Fruit fly (Drosophila melanogaster) whole organism, embryonic: Measurements from ENCODE around the gene MtnF.
A peak's percentile ranks its signal among the peaks of the same experiment; 100 is the strongest.

Experiments used
- CG10321 ChIP-seq: fragments of 200-800 bp; sonication (Bioruptor generic); IDR thresholded peaks from 2 replicates; pipeline ENCODE4 v1.3.6; 2022; ENCODE audit warnings: missing biosample characterization, missing genetic modification characterization
- CG10462 ChIP-seq: fragments of 200-800 bp; sonication (Bioruptor generic); optimal IDR thresholded peaks from 2 replicates; lab custom pipeline; 2016; ENCODE audit warnings: missing biosample characterization, missing genetic modification characterization
- CG10979 ChIP-seq: fragments of 200-800 bp; sonication (Bioruptor generic); optimal IDR thresholded peaks from 2 replicates; lab custom pipeline; 2018; ENCODE audit warnings: missing biosample characterization, mild to moderate bottlenecking, missing genetic modification characterization, moderate library complexity
- CG11456 ChIP-seq: fragments of 200-800 bp; sonication (Bioruptor generic); IDR thresholded peaks from 3 replicates; pipeline ENCODE4 v1.3.6; 2022; ENCODE audit warnings: missing biosample characterization, missing genetic modification characterization
- CG11504 ChIP-seq: fragments of 200-800 bp; sonication (Bioruptor generic); optimal IDR thresholded peaks from 3 replicates; lab custom pipeline; 2019; ENCODE audit warnings: missing biosample characterization, mild to moderate bottlenecking, missing genetic modification characterization, moderate library complexity
- CG11560 ChIP-seq: fragments of 200-800 bp; sonication (Bioruptor generic); IDR thresholded peaks from 3 replicates; pipeline ENCODE4 v1.3.6; 2022; ENCODE audit warnings: missing biosample characterization, missing genetic modification characterization
- CG12219 ChIP-seq: fragments of 200-800 bp; sonication (Bioruptor generic); optimal IDR thresholded peaks from 3 replicates; lab custom pipeline; 2018; ENCODE audit warnings: missing biosample characterization, mild to moderate bottlenecking, missing genetic modification characterization
- CG12942 ChIP-seq: fragments of 200-800 bp; sonication (Bioruptor generic); optimal IDR thresholded peaks from 3 replicates; lab custom pipeline; 2016; ENCODE audit warnings: missing biosample characterization, missing genetic modification characterization
- CG13424 ChIP-seq: fragments of 200-800 bp; sonication (Bioruptor generic); optimal IDR thresholded peaks from 2 replicates; lab custom pipeline; 2019; ENCODE audit warnings: missing biosample characterization, mild to moderate bottlenecking, missing genetic modification characterization, moderate library complexity
- CG14441 ChIP-seq: fragments of 200-800 bp; sonication (Bioruptor generic); IDR thresholded peaks from 2 replicates; pipeline ENCODE4 v1.3.6; 2022; ENCODE audit warnings: missing biosample characterization, missing genetic modification characterization
- CG2202 ChIP-seq: fragments of 200-800 bp; sonication (Bioruptor generic); optimal IDR thresholded peaks from 2 replicates; lab custom pipeline; 2018; ENCODE audit warnings: missing biosample characterization, mild to moderate bottlenecking, missing genetic modification characterization
- CG31365 ChIP-seq: fragments of 200-800 bp; sonication (Bioruptor generic); optimal IDR thresholded peaks from 2 replicates; lab custom pipeline; 2018; ENCODE audit warnings: missing biosample characterization, mild to moderate bottlenecking, missing genetic modification characterization
- CG3281 ChIP-seq: fragments of 200-800 bp; sonication (Bioruptor generic); optimal IDR thresholded peaks from 3 replicates; lab custom pipeline; 2017; ENCODE audit warnings: missing biosample characterization, mild to moderate bottlenecking, missing genetic modification characterization
- CG6654 ChIP-seq: fragments of 200-800 bp; sonication (Bioruptor generic); optimal IDR thresholded peaks from 2 replicates; lab custom pipeline; 2017; ENCODE audit warnings: missing biosample characterization, mild to moderate bottlenecking, missing genetic modification characterization
- CG6813 ChIP-seq: fragments of 200-800 bp; sonication (Bioruptor generic); optimal IDR thresholded peaks from 2 replicates; lab custom pipeline; 2017; ENCODE audit warnings: missing biosample characterization, missing genetic modification characterization, mild to moderate bottlenecking, moderate library complexity, missing genetic modification reagents
- CG7372 ChIP-seq: fragments of 200-800 bp; sonication (Bioruptor generic); IDR thresholded peaks from 2 replicates; pipeline ENCODE4 v1.3.6; 2022; ENCODE audit warnings: missing biosample characterization, missing genetic modification characterization
- CG7556 ChIP-seq: fragments of 200-800 bp; sonication (Bioruptor generic); optimal IDR thresholded peaks from 2 replicates; lab custom pipeline; 2017; ENCODE audit warnings: missing biosample characterization, mild to moderate bottlenecking, missing genetic modification characterization
- CG9215 ChIP-seq: fragments of 200-800 bp; sonication (Bioruptor generic); IDR thresholded peaks from 2 replicates; pipeline ENCODE4 v1.3.6; 2022; ENCODE audit warnings: missing biosample characterization, missing genetic modification characterization
- CoRest ChIP-seq: fragments of 200-800 bp; sonication (Bioruptor generic); optimal IDR thresholded peaks from 3 replicates; lab custom pipeline; 2018; ENCODE audit warnings: missing biosample characterization, mild to moderate bottlenecking, missing genetic modification characterization, moderate library complexity
- Dll ChIP-seq: fragments of 200-800 bp; sonication (Bioruptor generic); IDR thresholded peaks from 4 replicates; pipeline ENCODE4 v1.3.6; 2022; ENCODE audit warnings: missing biosample characterization, missing genetic modification characterization; ENCODE audit not compliant: partially characterized antibody
- Drgx ChIP-seq: fragments of 200-800 bp; sonication (Bioruptor generic); IDR thresholded peaks from 2 replicates; pipeline ENCODE4 v1.3.6; 2022; ENCODE audit warnings: missing biosample characterization, missing genetic modification characterization
- Ets65A ChIP-seq: fragments of 200-800 bp; sonication (Bioruptor generic); peaks from one replicate; lab custom pipeline; 2016; ENCODE audit warnings: missing biosample characterization, missing genetic modification characterization
- Hand ChIP-seq: fragments of 200-800 bp; sonication (Bioruptor generic); optimal IDR thresholded peaks from 2 replicates; lab custom pipeline; 2017; ENCODE audit warnings: mild to moderate bottlenecking, missing biosample characterization, missing genetic modification reagents, missing genetic modification characterization
- HmgD ChIP-seq: fragments of 200-800 bp; sonication (Bioruptor generic); optimal IDR thresholded peaks from 3 replicates; lab custom pipeline; 2016; ENCODE audit warnings: missing biosample characterization, missing genetic modification characterization
- Hmr ChIP-seq: fragments of 200-800 bp; sonication (Bioruptor generic); optimal IDR thresholded peaks from 3 replicates; lab custom pipeline; 2017; ENCODE audit warnings: mild to moderate bottlenecking, missing biosample characterization, missing genetic modification reagents, missing genetic modification characterization
- Hr3 ChIP-seq: fragments of 200-800 bp; sonication (Bioruptor generic); optimal IDR thresholded peaks from 3 replicates; lab custom pipeline; 2016; ENCODE audit warnings: missing biosample characterization, missing genetic modification characterization
- Hr39 ChIP-seq: fragments of >200 bp; optimal IDR thresholded peaks from 2 replicates; lab custom pipeline; 2017
- Lim3 ChIP-seq: fragments of 200-800 bp; sonication (Bioruptor generic); IDR thresholded peaks from 2 replicates; pipeline ENCODE4 v1.3.6; 2022; ENCODE audit warnings: missing biosample characterization, missing genetic modification characterization
- Meics ChIP-seq: fragments of 200-800 bp; sonication (Bioruptor generic); optimal IDR thresholded peaks from 2 replicates; lab custom pipeline; 2017; ENCODE audit warnings: missing biosample characterization, mild to moderate bottlenecking, missing genetic modification characterization
- NK7.1 ChIP-seq: fragments of 200-800 bp; sonication (Bioruptor generic); optimal IDR thresholded peaks from 3 replicates; lab custom pipeline; 2016; ENCODE audit warnings: missing biosample characterization, missing genetic modification characterization
- Opbp ChIP-seq: fragments of 200-800 bp; sonication (Bioruptor generic); IDR thresholded peaks from 3 replicates; pipeline ENCODE4 v1.3.6; 2022; ENCODE audit warnings: missing biosample characterization, missing genetic modification characterization; ENCODE audit not compliant: partially characterized antibody
- Sox102F ChIP-seq: fragments of 200-800 bp; sonication (Bioruptor generic); optimal IDR thresholded peaks from 2 replicates; lab custom pipeline; 2018; ENCODE audit warnings: missing biosample characterization, mild to moderate bottlenecking, missing genetic modification characterization, moderate library complexity
- TFAM ChIP-seq: fragments of 200-800 bp; sonication (Bioruptor generic); optimal IDR thresholded peaks from 2 replicates; lab custom pipeline; 2017; ENCODE audit warnings: missing biosample characterization, missing genetic modification characterization, inconsistent platforms
- ab ChIP-seq: fragments of 200-800 bp; sonication (Bioruptor generic); optimal IDR thresholded peaks from 2 replicates; lab custom pipeline; 2016; ENCODE audit warnings: missing biosample characterization, missing genetic modification characterization
- ac ChIP-seq: fragments of 200-800 bp; sonication (Bioruptor generic); optimal IDR thresholded peaks from 3 replicates; lab custom pipeline; 2017; ENCODE audit warnings: missing biosample characterization, mild to moderate bottlenecking, missing genetic modification characterization
- btn ChIP-seq: fragments of 200-800 bp; sonication (Bioruptor generic); optimal IDR thresholded peaks from 2 replicates; lab custom pipeline; 2016; ENCODE audit warnings: missing biosample characterization, missing genetic modification characterization
- chm ChIP-seq: fragments of 200-800 bp; sonication (Bioruptor generic); IDR thresholded peaks from 2 replicates; pipeline ENCODE4 v1.3.6; 2022; ENCODE audit warnings: missing biosample characterization, missing genetic modification characterization
- emc ChIP-seq: fragments of 200-800 bp; sonication (Bioruptor generic); optimal IDR thresholded peaks from 2 replicates; lab custom pipeline; 2016; ENCODE audit warnings: missing biosample characterization, missing genetic modification characterization
- fd96Cb ChIP-seq: fragments of 200-800 bp; sonication (Bioruptor generic); optimal IDR thresholded peaks from 2 replicates; lab custom pipeline; 2018; ENCODE audit warnings: missing biosample characterization, mild to moderate bottlenecking, missing genetic modification characterization, moderate library complexity
- gcm ChIP-seq: fragments of 200-800 bp; sonication (Bioruptor generic); optimal IDR thresholded peaks from 2 replicates; lab custom pipeline; 2019; ENCODE audit warnings: missing biosample characterization, mild to moderate bottlenecking, missing genetic modification characterization, moderate library complexity
- gem ChIP-seq: fragments of 200-800 bp; sonication (Bioruptor generic); optimal IDR thresholded peaks from 2 replicates; lab custom pipeline; 2019; ENCODE audit warnings: missing biosample characterization, mild to moderate bottlenecking, missing genetic modification characterization, moderate library complexity
- hkb ChIP-seq, 2 experiments: fragments of 200-800 bp in 1 of 2; fragments of >200 bp in 1 of 2; sonication (Bioruptor generic) in 1 of 2; IDR thresholded peaks in 1 of 2; optimal IDR thresholded peaks in 1 of 2; 2 replicates each; pipeline versions ENCODE4 v1.3.6 to Lab custom; 2017 to 2022; ENCODE audit warnings: missing biosample characterization in 1 of 2, missing genetic modification characterization in 1 of 2
- kay ChIP-seq: fragments of 200-800 bp; sonication (Bioruptor generic); optimal IDR thresholded peaks from 2 replicates; lab custom pipeline; 2016; ENCODE audit warnings: missing biosample characterization, missing genetic modification characterization
- ken ChIP-seq: fragments of 200-800 bp; sonication (Bioruptor generic); IDR thresholded peaks from 3 replicates; pipeline ENCODE4 v1.3.6; 2022; ENCODE audit warnings: missing biosample characterization, missing genetic modification characterization
- lbe ChIP-seq: fragments of 200-800 bp; sonication (Bioruptor generic); optimal IDR thresholded peaks from 2 replicates; lab custom pipeline; 2016; ENCODE audit warnings: missing biosample characterization, mild to moderate bottlenecking, missing genetic modification characterization
- sd ChIP-seq: fragments of 200-800 bp; sonication (Bioruptor generic); optimal IDR thresholded peaks from 3 replicates; lab custom pipeline; 2018; ENCODE audit warnings: missing biosample characterization, mild to moderate bottlenecking, missing genetic modification characterization, moderate library complexity
- sqz ChIP-seq: fragments of 200-800 bp; sonication (Bioruptor generic); optimal IDR thresholded peaks from 3 replicates; lab custom pipeline; 2018; ENCODE audit warnings: missing biosample characterization, mild to moderate bottlenecking, missing genetic modification characterization
- trem ChIP-seq: fragments of 200-800 bp; optimal IDR thresholded peaks from 3 replicates; lab custom pipeline; 2019; ENCODE audit warnings: missing biosample characterization, mild to moderate bottlenecking, missing genetic modification characterization, moderate library complexity
- tup ChIP-seq: fragments of 200-800 bp; sonication (Bioruptor generic); optimal IDR thresholded peaks from 2 replicates; lab custom pipeline; 2016; ENCODE audit warnings: missing biosample characterization, mild to moderate bottlenecking, missing genetic modification characterization, moderate library complexity
- unpg ChIP-seq: fragments of 200-800 bp; sonication (Bioruptor generic); optimal IDR thresholded peaks from 3 replicates; lab custom pipeline; 2018; ENCODE audit warnings: missing biosample characterization, mild to moderate bottlenecking, missing genetic modification characterization, moderate library complexity

The MtnF gene

DNA sequence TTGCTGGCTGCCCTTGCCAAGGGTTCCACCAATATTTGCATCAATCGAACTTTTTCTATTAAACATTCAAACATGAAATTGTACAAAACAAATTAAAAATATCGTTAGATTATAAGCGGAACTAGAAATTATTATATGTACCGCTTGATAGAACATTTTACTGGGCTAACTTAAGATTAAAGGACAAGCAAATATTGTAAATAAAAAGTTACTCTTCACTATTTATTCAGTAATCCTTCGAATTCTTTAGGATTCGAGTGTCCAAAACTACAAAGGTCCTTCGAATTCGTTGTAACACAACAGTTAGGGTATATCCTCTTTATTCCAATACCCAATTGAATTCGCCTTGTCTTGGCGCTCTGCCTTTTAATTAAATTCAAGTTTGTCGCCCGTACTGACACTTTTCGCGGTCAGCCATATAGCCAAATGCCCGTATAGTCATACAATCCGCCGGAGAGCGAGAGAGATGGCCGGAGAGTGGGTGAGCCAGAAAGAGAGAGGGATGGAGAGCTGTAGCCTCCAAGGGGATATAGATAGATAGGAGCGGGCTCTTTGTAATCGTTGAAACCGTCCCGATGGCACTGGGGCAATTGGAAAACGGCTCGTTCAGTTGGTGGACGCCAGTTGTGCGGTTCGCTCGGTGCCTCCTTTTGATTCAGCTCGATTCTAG, 32.7 kb upstream of the MtnF start (continued):
- TF ChIP-seq Ets65A (GFP tag; lab: Kevin White, UChicago) (peak; percentile 89), Opbp (GFP tag; lab: Robert Waterston, UW) (no peak), CG10462 (GFP tag; lab: Kevin White, UChicago) (no peak), CG2202 (no peak), CG10979 (tag; lab: Kevin White, UChicago) (no peak), tup (GFP tag; lab: Kevin White, UChicago) (no peak), chm (GFP tag; lab: Robert Waterston, UW) (no peak), gem (tag; lab: Kevin White, UChicago) (peak; percentile 20), CoRest (tag; lab: Kevin White, UChicago) (peak; percentile 24), CG12219 (GFP tag; lab: Kevin White, UChicago) (no peak), Hr39 (lab: Kevin White, UChicago) (no peak), CG31365 (tag; lab: Kevin White, UChicago) (no peak), btn (GFP tag; lab: Kevin White, UChicago) (no peak), Hand (GFP tag; lab: Kevin White, UChicago) (no peak), Meics (GFP tag; lab: Kevin White, UChicago) (peak; percentile 60), lbe (no peak), CG6813 (GFP tag; lab: Kevin White, UChicago) (no peak), CG14441 (GFP tag; lab: Robert Waterston, UW) (no peak), CG11456 (GFP tag; lab: Robert Waterston, UW) (no peak), CG11560 (no peak), Drgx (GFP tag; lab: Robert Waterston, UW) (no peak), sqz (GFP tag; lab: Kevin White, UChicago) (no peak), Hr3 (no peak), HmgD (GFP tag; lab: Kevin White, UChicago) (no peak), ab (GFP tag; lab: Kevin White, UChicago) (no peak), CG9215 (GFP tag; lab: Robert Waterston, UW) (no peak), NK7.1 (GFP tag; lab: Kevin White, UChicago) (no peak), ac (GFP tag; lab: Kevin White, UChicago) (no peak), gcm (GFP tag; lab: Kevin White, UChicago) (no peak), CG7372 (GFP tag; lab: Robert Waterston, UW) (no peak), fd96Cb (tag; lab: Kevin White, UChicago) (no peak), Sox102F (no peak), Lim3 (GFP tag; lab: Robert Waterston, UW) (no peak), CG12942 (GFP tag; lab: Kevin White, UChicago) (no peak), kay (GFP tag; lab: Kevin White, UChicago) (no peak), unpg (GFP tag; lab: Kevin White, UChicago) (no peak), sd (tag; lab: Kevin White, UChicago) (no peak), ken (GFP tag; lab: Robert Waterston, UW) (no peak), hkb (optimal IDR thresholded peaks at IDR 0.05; lab: Kevin White, UChicago) (no peak), hkb (GFP tag; IDR thresholded peaks at IDR 0.05; lab: Robert Waterston, UW) (no peak), CG13424 (tag; lab: Kevin White, UChicago) (peak; percentile 16), CG11504 (tag; lab: Kevin White, UChicago) (peak; percentile 8), CG6654 (GFP tag; lab: Kevin White, UChicago) (no peak), CG3281 (GFP tag; lab: Kevin White, UChicago) (no peak), trem (tag; lab: Kevin White, UChicago) (no peak), Dll (GFP tag; lab: Robert Waterston, UW) (no peak), TFAM (GFP tag; lab: Kevin White, UChicago) (no peak), emc (GFP tag; lab: Kevin White, UChicago) (no peak), Hmr (GFP tag; lab: Kevin White, UChicago) (no peak), CG10321 (no peak), CG7556 (GFP tag; lab: Kevin White, UChicago) (no peak)
